Worm (Caenorhabditis elegans) whole organism, L1 larva: ENCODE data around the gene F56H9.8.

Experiments
- F16B12.6 ChIP-seq: fragments of 150-350 bp; optimal IDR thresholded peaks from 2 replicates; lab custom pipeline; 2014; ENCODE audit warnings: missing biosample characterization, missing genetic modification characterization
- Y116A8C.19 ChIP-seq: sonication (generic microtip); optimal IDR thresholded peaks from 2 replicates; lab custom pipeline; 2016; ENCODE audit warnings: missing compliant biosample characterization, missing genetic modification characterization, borderline replicate concordance
- alr-1 ChIP-seq: fragments of 200-800 bp; sonication (Bioruptor generic); optimal IDR thresholded peaks from 2 replicates; lab custom pipeline; 2018; ENCODE audit warnings: borderline replicate concordance, mild to moderate bottlenecking, missing genetic modification characterization, missing compliant biosample characterization
- ama-1 ChIP-seq: fragments of 150-350 bp; optimal IDR thresholded peaks from 2 replicates; lab custom pipeline; 2014
- blmp-1 ChIP-seq: fragments of 150-350 bp; optimal IDR thresholded peaks from 2 replicates; lab custom pipeline; 2014; ENCODE audit warnings: missing biosample characterization, missing genetic modification characterization
- ces-1 ChIP-seq: fragments of 150-350 bp; optimal IDR thresholded peaks from 2 replicates; lab custom pipeline; 2014; ENCODE audit warnings: missing biosample characterization, missing genetic modification reagents, missing genetic modification characterization
- efl-1 ChIP-seq, 4 experiments: fragments of 150-350 bp; optimal IDR thresholded peaks in 3 of 4; peaks in 1 of 4; 1 replicate in 1 of 4; 2 replicates in 3 of 4; lab custom pipeline; 2014; ENCODE audit warnings: missing biosample characterization in 2 of 4, missing genetic modification characterization in 2 of 4, missing genetic modification reagents in 2 of 4
- egl-13 ChIP-seq: sonication (generic microtip); optimal IDR thresholded peaks from 2 replicates; lab custom pipeline; 2016; ENCODE audit warnings: missing genotype, missing genetic modification reagents, missing genetic modification characterization, missing compliant biosample characterization
- egl-27 ChIP-seq, 2 experiments: fragments of 150-350 bp in 1 of 2; sonication (generic microtip); optimal IDR thresholded peaks; 3 replicates each; lab custom pipeline; 2017 to 2018; ENCODE audit warnings: missing biosample characterization in 2 of 2, missing genetic modification characterization in 2 of 2, missing genetic modification reagents in 2 of 2
- elt-2 ChIP-seq: sonication (generic microtip); optimal IDR thresholded peaks from 2 replicates; lab custom pipeline; 2016; ENCODE audit warnings: missing genetic modification characterization, mild to moderate bottlenecking, inconsistent platforms, missing compliant biosample characterization, missing genetic modification reagents
- elt-3 ChIP-seq, 6 experiments: fragments of 150-350 bp in 1 of 6; sonication (generic microtip); optimal IDR thresholded peaks; 2 replicates each; lab custom pipeline; 2017 to 2018; ENCODE audit warnings: missing biosample characterization in 6 of 6, missing genetic modification characterization in 6 of 6, inconsistent platforms in 1 of 6
- ets-5 ChIP-seq: fragments of 200-800 bp; sonication (Bioruptor generic); IDR thresholded peaks from 2 replicates; pipeline ENCODE4 v1.3.6; 2022; ENCODE audit warnings: missing genetic modification characterization, missing compliant biosample characterization
- fkh-10 ChIP-seq: sonication (generic microtip); optimal IDR thresholded peaks from 2 replicates; lab custom pipeline; 2017; ENCODE audit warnings: missing biosample characterization, missing genetic modification reagents, missing genetic modification characterization
- fkh-4 ChIP-seq: sonication (generic microtip); optimal IDR thresholded peaks from 2 replicates; lab custom pipeline; 2016; ENCODE audit warnings: missing compliant biosample characterization, missing genetic modification characterization, borderline replicate concordance
- fkh-8 ChIP-seq: sonication (generic microtip); optimal IDR thresholded peaks from 2 replicates; lab custom pipeline; 2016; ENCODE audit warnings: mild to moderate bottlenecking, missing genetic modification characterization, missing compliant biosample characterization
- hlh-17 ChIP-seq: fragments of 200-800 bp; sonication (Bioruptor generic); optimal IDR thresholded peaks from 2 replicates; lab custom pipeline; 2018; ENCODE audit warnings: missing genetic modification characterization, mild to moderate bottlenecking, missing compliant biosample characterization, moderate library complexity, borderline replicate concordance
- hlh-4 ChIP-seq: sonication (generic microtip); optimal IDR thresholded peaks from 2 replicates; lab custom pipeline; 2016; ENCODE audit warnings: mild to moderate bottlenecking, missing genetic modification characterization, missing compliant biosample characterization
- irx-1 ChIP-seq: sonication (generic microtip); optimal IDR thresholded peaks from 2 replicates; lab custom pipeline; 2016; ENCODE audit warnings: missing genetic modification characterization, missing compliant biosample characterization
- isw-1 ChIP-seq: fragments of 200-800 bp; sonication (Bioruptor generic); IDR thresholded peaks from 2 replicates; pipeline ENCODE4 v1.3.6; 2022; ENCODE audit warnings: missing genetic modification characterization, missing compliant biosample characterization
- jun-1 ChIP-seq: fragments of 150-350 bp; optimal IDR thresholded peaks from 2 replicates; lab custom pipeline; 2014; ENCODE audit warnings: missing biosample characterization, missing genetic modification reagents, missing genetic modification characterization
- lin-13 ChIP-seq: fragments of 150-350 bp; optimal IDR thresholded peaks from 2 replicates; lab custom pipeline; 2014; ENCODE audit warnings: missing biosample characterization, missing genetic modification reagents, missing genetic modification characterization
- lin-14 ChIP-seq: fragments of 200-800 bp; sonication (Bioruptor generic); optimal IDR thresholded peaks from 2 replicates; lab custom pipeline; 2018; ENCODE audit warnings: mild to moderate bottlenecking, missing genetic modification characterization, moderate library complexity, missing compliant biosample characterization
- lin-35 ChIP-seq, 2 experiments: fragments of 150-350 bp; optimal IDR thresholded peaks; 2 replicates each; lab custom pipeline; 2014; ENCODE audit warnings: missing biosample characterization in 2 of 2, missing genetic modification characterization in 2 of 2, missing genetic modification reagents in 2 of 2
- lsy-2 ChIP-seq, 2 experiments: fragments of 150-350 bp; optimal IDR thresholded peaks; 2 replicates each; lab custom pipeline; 2014; ENCODE audit warnings: missing biosample characterization in 2 of 2, missing genetic modification characterization in 2 of 2
- mab-9 ChIP-seq: fragments of 200-800 bp; sonication (Bioruptor generic); IDR thresholded peaks from 2 replicates; pipeline ENCODE4 v1.3.6; 2022; ENCODE audit warnings: missing genetic modification reagents, missing genetic modification characterization, missing compliant biosample characterization
- mep-1 ChIP-seq: fragments of 150-350 bp; optimal IDR thresholded peaks from 2 replicates; lab custom pipeline; 2014; ENCODE audit warnings: missing biosample characterization, missing genetic modification characterization
- nhr-47 ChIP-seq: sonication (generic microtip); optimal IDR thresholded peaks from 2 replicates; lab custom pipeline; 2016; ENCODE audit warnings: mild to moderate bottlenecking, missing genetic modification characterization, moderate library complexity, missing compliant biosample characterization
- nhr-71 ChIP-seq: sonication (generic microtip); optimal IDR thresholded peaks from 2 replicates; lab custom pipeline; 2016; ENCODE audit warnings: mild to moderate bottlenecking, missing genetic modification characterization, moderate library complexity, missing compliant biosample characterization
- nhr-77 ChIP-seq: fragments of 150-350 bp; optimal IDR thresholded peaks from 2 replicates; lab custom pipeline; 2014; ENCODE audit warnings: missing biosample characterization, missing genetic modification characterization
- nhr-84 ChIP-seq: sonication (generic microtip); optimal IDR thresholded peaks from 2 replicates; lab custom pipeline; 2017; ENCODE audit warnings: missing biosample characterization, missing genetic modification characterization
- nhr-90 ChIP-seq: sonication (generic microtip); optimal IDR thresholded peaks from 2 replicates; lab custom pipeline; 2016; ENCODE audit warnings: mild to moderate bottlenecking, missing genetic modification characterization, missing compliant biosample characterization; ENCODE audit not compliant: poor library complexity
- pqm-1 ChIP-seq: sonication (generic microtip); optimal IDR thresholded peaks from 3 replicates; lab custom pipeline; 2017; ENCODE audit warnings: missing biosample characterization, missing genetic modification characterization
- rnt-1 ChIP-seq: sonication (generic microtip); optimal IDR thresholded peaks from 2 replicates; lab custom pipeline; 2016; ENCODE audit warnings: mild to moderate bottlenecking, missing genetic modification characterization, moderate library complexity, missing compliant biosample characterization
- snpc-4 ChIP-seq: fragments of 150-350 bp; optimal IDR thresholded peaks from 2 replicates; lab custom pipeline; 2014; ENCODE audit warnings: missing biosample characterization, missing genetic modification characterization
- snu-23 ChIP-seq: sonication (generic microtip); optimal IDR thresholded peaks from 2 replicates; lab custom pipeline; 2016; ENCODE audit warnings: missing genetic modification characterization, missing compliant biosample characterization
- sox-4 ChIP-seq: sonication (generic microtip); optimal IDR thresholded peaks from 2 replicates; lab custom pipeline; 2016; ENCODE audit warnings: missing genetic modification characterization, missing compliant biosample characterization
- sup-37 ChIP-seq: fragments of 200-800 bp; sonication (Bioruptor generic); optimal IDR thresholded peaks from 2 replicates; lab custom pipeline; 2018; ENCODE audit warnings: mild to moderate bottlenecking, missing genetic modification characterization, missing compliant biosample characterization
- unc-130 ChIP-seq: fragments of 150-350 bp; optimal IDR thresholded peaks from 2 replicates; lab custom pipeline; 2017; ENCODE audit warnings: missing biosample characterization, missing genetic modification characterization, inconsistent platforms
- unc-62 ChIP-seq: fragments of 150-350 bp; optimal IDR thresholded peaks from 2 replicates; lab custom pipeline; 2014; ENCODE audit warnings: missing biosample characterization, missing genetic modification reagents, missing genetic modification characterization
- unc-86 ChIP-seq: sonication (generic microtip); optimal IDR thresholded peaks from 2 replicates; lab custom pipeline; 2016; ENCODE audit warnings: missing genetic modification characterization, missing compliant biosample characterization
- unc-98 ChIP-seq: fragments of 200-800 bp; sonication (Bioruptor generic); IDR thresholded peaks from 2 replicates; pipeline ENCODE4 v1.3.6; 2022; ENCODE audit warnings: missing genetic modification characterization, missing compliant biosample characterization
- vab-15 ChIP-seq: sonication (generic microtip); optimal IDR thresholded peaks from 2 replicates; lab custom pipeline; 2017; ENCODE audit warnings: missing genotype, mild to moderate bottlenecking, missing genetic modification characterization, missing compliant biosample characterization
- xbp-1 ChIP-seq: sonication (generic microtip); optimal IDR thresholded peaks from 2 replicates; lab custom pipeline; 2016; ENCODE audit warnings: missing genetic modification characterization, missing compliant biosample characterization
- zip-4 ChIP-seq: fragments of 200-800 bp; sonication (Bioruptor generic); optimal IDR thresholded peaks from 2 replicates; lab custom pipeline; 2018; ENCODE audit warnings: mild to moderate bottlenecking, missing genetic modification characterization, moderate library complexity, missing compliant biosample characterization

F56H9.8 gene

DNA sequence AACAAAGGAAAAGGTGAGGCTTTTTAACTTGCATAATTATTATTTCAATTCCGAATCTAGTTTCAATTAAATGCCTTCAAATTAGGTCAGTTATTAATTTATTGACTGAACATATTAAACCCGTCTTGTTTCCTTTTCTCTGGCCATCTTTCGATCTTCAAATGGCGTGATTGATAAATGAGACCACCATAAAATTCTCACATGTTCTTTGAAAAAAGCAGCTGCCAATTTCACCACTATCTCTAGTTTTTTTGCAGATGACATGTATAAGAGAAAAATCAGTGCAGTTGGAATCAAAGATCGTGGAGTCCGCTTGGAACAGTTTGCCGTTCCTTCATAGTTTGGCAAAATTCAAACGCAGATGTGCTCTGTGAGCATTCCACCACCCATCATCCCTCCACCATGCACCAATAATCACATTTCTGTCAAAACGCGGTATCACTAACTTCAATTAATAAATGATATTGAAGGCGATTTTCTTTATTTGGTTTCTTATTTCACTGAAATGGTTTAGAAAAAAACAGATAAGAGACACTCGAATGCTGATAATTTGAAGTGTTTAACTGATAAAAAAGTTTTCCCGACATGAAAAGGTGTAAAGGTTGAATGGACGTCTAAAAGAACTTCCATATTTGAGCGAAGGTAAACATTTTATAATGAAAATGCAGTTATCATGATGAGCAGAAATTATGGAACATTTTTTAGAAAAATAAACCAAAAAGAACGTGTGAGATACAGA is 6.7 kb upstream of the F56H9.8 start:
- no peak for TF ChIP-seq nhr-71
- peak; percentile 12 for TF ChIP-seq ama-1 (lab: Kevin White, UChicago)
- peak in 1 of 2 experiments; percentile 10 for TF ChIP-seq lin-35 (GFP tag; optimal IDR thresholded peaks at IDR 0.05; lab: Kevin White, UChicago)
- TF ChIP-seq nhr-90 (tag; lab: Kevin White, UChicago), result peak; percentile 30
- no peak for TF ChIP-seq snu-23
- peak; percentile 46 for TF ChIP-seq pqm-1
- TF ChIP-seq mab-9 (GFP tag; lab: Robert Waterston, UW), result no peak
- no peak for TF ChIP-seq sox-4 (tag; lab: Kevin White, UChicago)
- peak; percentile 19 for TF ChIP-seq rnt-1
- TF ChIP-seq efl-1 (optimal IDR thresholded peaks at IDR 0.05; lab: Kevin White, UChicago), result no peak
- peak in 1 of 2 experiments; percentile 31 for TF ChIP-seq efl-1 (GFP tag; optimal IDR thresholded peaks at IDR 0.05 in 1 of 2; lab: Kevin White, UChicago)
- no peak for TF ChIP-seq jun-1 (tag; lab: Kevin White, UChicago)
- TF ChIP-seq unc-86 (tag; lab: Kevin White, UChicago), result no peak
- peak; percentile 86 for TF ChIP-seq elt-2 (tag; lab: Kevin White, UChicago)
- TF ChIP-seq elt-3 (tag; optimal IDR thresholded peaks at IDR 0.05; lab: Kevin White, UChicago), result peak in 1 of 6 experiments; percentile 3
- peak; percentile 3 for TF ChIP-seq lin-14 (GFP tag; lab: Kevin White, UChicago)
- peak; percentile 14 for TF ChIP-seq blmp-1
- peak; percentile 3 for TF ChIP-seq lin-13

DNA sequence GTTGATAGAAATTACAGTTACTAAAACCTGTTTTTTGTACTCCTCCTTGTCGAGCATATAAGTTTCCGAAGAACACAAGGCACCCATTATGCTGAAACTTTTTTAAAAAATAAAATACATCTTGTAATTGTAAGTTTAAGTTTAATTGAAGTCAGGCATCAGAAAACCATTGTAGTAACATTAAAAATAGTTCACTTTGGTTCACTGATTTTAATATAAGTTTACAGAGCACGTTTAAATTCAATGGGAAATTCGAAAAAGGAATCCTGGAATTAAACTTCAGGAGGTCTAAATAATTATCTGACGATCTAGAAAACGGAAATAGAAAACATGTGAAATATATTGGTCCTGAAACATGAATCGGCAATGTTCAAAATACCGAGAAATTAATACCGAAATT is 4.2 kb upstream of the F56H9.8 start, which contains the start of gene gpa-8:
TSS of gene gpa-8 (minus strand) at position 101 of the 400 bp plus-strand sequence.
- no peak for TF ChIP-seq zip-4 (GFP tag; lab: Kevin White, UChicago)
- no peak for TF ChIP-seq fkh-8 (tag; lab: Kevin White, UChicago)
- no peak for TF ChIP-seq irx-1 (tag; lab: Kevin White, UChicago)
- no peak for TF ChIP-seq egl-27 (tag; optimal IDR thresholded peaks at IDR 0.05; lab: Kevin White, UChicago)
- no peak for TF ChIP-seq hlh-4 (tag; lab: Kevin White, UChicago)

DNA sequence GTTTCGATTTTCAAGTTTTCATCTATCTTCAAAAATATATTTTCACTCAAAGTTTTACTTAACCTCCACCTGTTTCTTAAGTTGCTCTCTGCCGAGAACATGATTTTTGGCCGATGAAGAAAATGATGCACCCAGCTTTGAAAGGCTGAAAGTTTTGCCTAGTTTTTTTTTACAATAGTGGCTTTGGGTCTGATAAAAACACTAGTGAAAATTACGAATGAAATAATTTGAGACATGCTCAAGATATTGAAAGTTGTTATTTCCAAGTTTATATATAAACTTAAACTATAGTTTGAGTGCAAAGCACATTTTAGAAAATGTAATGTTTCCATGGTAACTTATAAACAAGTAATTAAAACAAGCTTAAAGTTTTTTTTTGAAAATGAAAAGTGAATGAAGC is 4.6 kb downstream of the F56H9.8 start, which contains the start of gene gpa-9:
TSS of gene gpa-9 (minus strand) at position 101 of the 400 bp plus-strand sequence.
- TF ChIP-seq sup-37 (GFP tag; lab: Kevin White, UChicago) (no peak), efl-1 (optimal IDR thresholded peaks at IDR 0.05; lab: Kevin White, UChicago) (no peak), efl-1 (GFP tag; optimal IDR thresholded peaks at IDR 0.05 in 1 of 2; lab: Kevin White, UChicago) (peak in 1 of 2 experiments; percentile 32), Y116A8C.19 (tag; lab: Kevin White, UChicago) (no peak)

DNA sequence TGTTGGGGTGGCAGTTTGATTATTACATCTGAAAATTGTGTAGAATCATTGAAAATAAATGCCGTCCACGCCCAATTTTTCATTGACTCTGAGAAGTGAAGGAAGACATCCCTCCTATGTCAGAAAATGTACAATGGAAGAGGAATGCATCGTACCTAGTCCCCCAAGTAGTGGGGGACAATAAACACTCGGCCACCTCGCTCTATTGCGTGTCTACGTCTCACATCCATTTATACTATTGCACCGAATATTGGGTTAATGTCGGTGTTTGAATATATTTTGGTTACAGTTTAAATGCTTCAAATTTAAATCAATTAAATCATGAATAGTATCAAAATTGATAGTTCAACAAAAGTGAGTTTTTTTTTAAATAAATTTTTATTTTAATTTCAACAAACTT is 5.0 kb downstream of the F56H9.8 start, which contains the start of gene lin-25:
TSS of gene lin-25 (plus strand) at position 290 of the 400 bp plus-strand sequence.
- no peak for TF ChIP-seq hlh-17 (GFP tag; lab: Kevin White, UChicago)
- no peak for TF ChIP-seq nhr-47 (tag; lab: Kevin White, UChicago)
- TF ChIP-seq fkh-10 (GFP tag; lab: Kevin White, UChicago), result no peak
- TF ChIP-seq ama-1 (lab: Kevin White, UChicago), result no peak
- TF ChIP-seq alr-1 (tag; lab: Kevin White, UChicago), result no peak
- TF ChIP-seq vab-15 (tag; lab: Kevin White, UChicago), result no peak
- no peak for TF ChIP-seq snpc-4 (tag; lab: Kevin White, UChicago)
- no peak for TF ChIP-seq nhr-84 (tag; lab: Kevin White, UChicago)
- no peak for TF ChIP-seq nhr-77
- TF ChIP-seq nhr-90 (tag; lab: Kevin White, UChicago), result no peak
- no peak for TF ChIP-seq ets-5
- TF ChIP-seq unc-130, result no peak
- TF ChIP-seq mab-9 (GFP tag; lab: Robert Waterston, UW), result no peak
- TF ChIP-seq lsy-2 (tag; optimal IDR thresholded peaks at IDR 0.05; lab: Kevin White, UChicago), result peak in 1 of 2 experiments; percentile 51
- TF ChIP-seq egl-13 (tag; lab: Kevin White, UChicago), result no peak
- TF ChIP-seq xbp-1 (tag; lab: Kevin White, UChicago), result no peak
- TF ChIP-seq elt-3 (tag; optimal IDR thresholded peaks at IDR 0.05; lab: Kevin White, UChicago), result no peak
- peak; percentile 49 for TF ChIP-seq rnt-1
- TF ChIP-seq isw-1, result no peak
- no peak for TF ChIP-seq fkh-4 (tag; lab: Kevin White, UChicago)
- no peak for TF ChIP-seq ces-1 (GFP tag; lab: Kevin White, UChicago)
- no peak for TF ChIP-seq mep-1 (tag; lab: Kevin White, UChicago)
- no peak for TF ChIP-seq F16B12.6
- no peak for TF ChIP-seq unc-62 (GFP tag; lab: Kevin White, UChicago)
- TF ChIP-seq unc-98, result no peak
- TF ChIP-seq irx-1 (tag; lab: Kevin White, UChicago), result no peak
- no peak for TF ChIP-seq sup-37 (GFP tag; lab: Kevin White, UChicago)
